Worm (Caenorhabditis elegans) whole organism, mixed stage, embryonic: ENCODE data around the gene srz-10.

Experiments used
- bed-3 ChIP-seq: fragments of 200-800 bp; sonication (Bioruptor generic); optimal IDR thresholded peaks from 3 replicates; lab custom pipeline; 2018; ENCODE audit warnings: mild to moderate bottlenecking, missing genetic modification characterization, moderate library complexity, missing compliant biosample characterization
- elt-1 ChIP-seq: sonication (generic microtip); optimal IDR thresholded peaks from 2 replicates; lab custom pipeline; 2017; ENCODE audit warnings: missing genetic modification characterization, mild to moderate bottlenecking, missing compliant biosample characterization, antibody characterized with exemption, moderate library complexity, borderline replicate concordance; ENCODE audit not compliant: insufficient read depth
- nhr-12 ChIP-seq: fragments of 150-350 bp; optimal IDR thresholded peaks from 2 replicates; lab custom pipeline; 2014; ENCODE audit warnings: missing biosample characterization, missing genetic modification characterization
- pha-4 ChIP-seq: fragments of 150-350 bp; optimal IDR thresholded peaks from 2 replicates; lab custom pipeline; 2018; ENCODE audit warnings: missing biosample characterization, missing genetic modification reagents, missing genetic modification characterization
- unc-39 ChIP-seq: fragments of 150-350 bp; optimal IDR thresholded peaks from 2 replicates; lab custom pipeline; 2014; ENCODE audit warnings: missing biosample characterization, missing genetic modification characterization
- unc-62 ChIP-seq: fragments of 150-350 bp; optimal IDR thresholded peaks from 2 replicates; lab custom pipeline; 2014; ENCODE audit warnings: missing biosample characterization, missing genetic modification reagents, missing genetic modification characterization
- ztf-11 ChIP-seq: fragments of 150-350 bp; optimal IDR thresholded peaks from 2 replicates; lab custom pipeline; 2014; ENCODE audit warnings: missing biosample characterization, missing genetic modification characterization

ce11 chrV:15315827-15316527 is 7.1 kb upstream of the srz-10 start, which contains the start of the genes srt-22 and nhr-246:
- TF ChIP-seq nhr-12 (tag; lab: Kevin White, UChicago) (no peak), pha-4 (tag; lab: Kevin White, UChicago) (no peak), bed-3 (no peak), ztf-11 (tag; lab: Kevin White, UChicago) (no peak), elt-1 (tag; lab: Kevin White, UChicago) (no peak), unc-39 (tag; lab: Kevin White, UChicago) (no peak), unc-62 (no peak)
